Worm (Caenorhabditis elegans) whole organism, young adult: ENCODE results near the gene Y67A10A.3.
"Not testable (repeated sequence)": the region's sequence is repeated elsewhere in the genome, so short reads cannot be mapped to it uniquely, and the experiment has no call there.

Source experiments
- B0019.2 ChIP-seq: fragments of 200-800 bp; sonication (Bioruptor generic); conservative IDR thresholded peaks from 2 replicates; pipeline ENCODE4 v1.3.6; 2022; ENCODE audit warnings: missing genetic modification reagents, missing genetic modification characterization, missing compliant biosample characterization
- F23B12.7 ChIP-seq: sonication (generic microtip); optimal IDR thresholded peaks from 2 replicates; lab custom pipeline; 2017; ENCODE audit warnings: missing genetic modification characterization, mild to moderate bottlenecking, missing compliant biosample characterization, antibody characterized with exemption, moderate library complexity; ENCODE audit not compliant: insufficient read depth
- F33H1.4 ChIP-seq: fragments of 200-800 bp; sonication (Bioruptor generic); IDR thresholded peaks from 2 replicates; pipeline ENCODE4 v1.3.6; 2022; ENCODE audit warnings: missing genetic modification reagents, missing genetic modification characterization, missing compliant biosample characterization
- F57A8.1 ChIP-seq: fragments of 200-800 bp; sonication (Bioruptor generic); optimal IDR thresholded peaks from 2 replicates; lab custom pipeline; 2018; ENCODE audit warnings: mild to moderate bottlenecking, missing genetic modification characterization, moderate library complexity, missing compliant biosample characterization
- K12H6.12 ChIP-seq: fragments of 200-800 bp; sonication (Bioruptor generic); optimal IDR thresholded peaks from 2 replicates; lab custom pipeline; 2018; ENCODE audit warnings: mild to moderate bottlenecking, missing genetic modification characterization, missing compliant biosample characterization
- T07F8.4 ChIP-seq: sonication (generic microtip); optimal IDR thresholded peaks from 2 replicates; lab custom pipeline; 2016; ENCODE audit warnings: mild to moderate bottlenecking, missing genetic modification characterization, moderate library complexity, missing compliant biosample characterization
- Y67H2A.10 ChIP-seq: fragments of 200-800 bp; sonication (Bioruptor generic); conservative IDR thresholded peaks from 2 replicates; pipeline ENCODE4 v1.3.6; 2022; ENCODE audit warnings: missing genetic modification reagents, missing genetic modification characterization, missing compliant biosample characterization
- ZK185.1 ChIP-seq: sonication (generic microtip); optimal IDR thresholded peaks from 2 replicates; lab custom pipeline; 2016; ENCODE audit warnings: mild to moderate bottlenecking, missing genetic modification characterization, missing compliant biosample characterization; ENCODE audit not compliant: poor library complexity, severe bottlenecking
- aptf-3 ChIP-seq: fragments of 200-800 bp; sonication (Bioruptor generic); IDR thresholded peaks from 2 replicates; pipeline ENCODE4 v1.3.6; 2022; ENCODE audit warnings: missing genetic modification characterization, missing compliant biosample characterization
- atf-7 ChIP-seq: sonication (generic microtip); optimal IDR thresholded peaks from 2 replicates; lab custom pipeline; 2017; ENCODE audit warnings: mild to moderate bottlenecking, missing genetic modification characterization, missing compliant biosample characterization
- attf-6 ChIP-seq: fragments of 200-800 bp; sonication (Bioruptor generic); IDR thresholded peaks from 2 replicates; pipeline ENCODE4 v1.3.6; 2022; ENCODE audit warnings: missing genetic modification reagents, missing genetic modification characterization, missing compliant biosample characterization
- ccch-3 ChIP-seq: fragments of 200-800 bp; sonication (Bioruptor generic); optimal IDR thresholded peaks from 2 replicates; lab custom pipeline; 2018; ENCODE audit warnings: mild to moderate bottlenecking, missing genetic modification characterization, missing compliant biosample characterization
- ceh-27 ChIP-seq: fragments of 200-800 bp; sonication (Bioruptor generic); optimal IDR thresholded peaks from 2 replicates; lab custom pipeline; 2018; ENCODE audit warnings: mild to moderate bottlenecking, missing genetic modification characterization, moderate library complexity, missing compliant biosample characterization
- ceh-79 ChIP-seq: sonication (generic microtip); optimal IDR thresholded peaks from 2 replicates; lab custom pipeline; 2017; ENCODE audit warnings: mild to moderate bottlenecking, missing genetic modification characterization, missing compliant biosample characterization
- die-1 ChIP-seq: sonication (generic microtip); optimal IDR thresholded peaks from 2 replicates; lab custom pipeline; 2016; ENCODE audit warnings: missing genotype, mild to moderate bottlenecking, missing genetic modification characterization, missing compliant biosample characterization
- ets-4 ChIP-seq: fragments of 200-800 bp; sonication (Bioruptor generic); optimal IDR thresholded peaks from 2 replicates; lab custom pipeline; 2018; ENCODE audit warnings: mild to moderate bottlenecking, missing genetic modification characterization, missing compliant biosample characterization
- hmg-20 ChIP-seq: fragments of 200-800 bp; sonication (Bioruptor generic); IDR thresholded peaks from 2 replicates; pipeline ENCODE4 v1.3.6; 2022; ENCODE audit warnings: missing genetic modification reagents, missing genetic modification characterization, missing compliant biosample characterization
- lag-1 ChIP-seq: fragments of 200-800 bp; sonication (Bioruptor generic); IDR thresholded peaks from 2 replicates; pipeline ENCODE4 v1.3.6; 2022; ENCODE audit warnings: missing genetic modification reagents, missing genetic modification characterization, missing compliant biosample characterization
- lin-40 ChIP-seq: sonication (generic microtip); optimal IDR thresholded peaks from 2 replicates; lab custom pipeline; 2016; ENCODE audit warnings: missing genetic modification characterization, mild to moderate bottlenecking, missing compliant biosample characterization, missing genotype, missing genetic modification reagents
- madf-6 ChIP-seq: fragments of 200-800 bp; sonication (Bioruptor generic); IDR thresholded peaks from 2 replicates; pipeline ENCODE4 v1.3.6; 2022; ENCODE audit warnings: missing genetic modification reagents, missing genetic modification characterization, missing compliant biosample characterization
- mes-4 ChIP-seq: sonication (generic microtip); optimal IDR thresholded peaks from 2 replicates; lab custom pipeline; 2016; ENCODE audit warnings: missing genotype, missing genetic modification characterization, missing compliant biosample characterization
- nfya-1 ChIP-seq: sonication (generic microtip); optimal IDR thresholded peaks from 2 replicates; lab custom pipeline; 2017; ENCODE audit warnings: antibody characterized with exemption, missing compliant biosample characterization, missing genetic modification characterization, borderline replicate concordance; ENCODE audit not compliant: insufficient read depth
- nhr-179 ChIP-seq: sonication (generic microtip); optimal IDR thresholded peaks from 2 replicates; lab custom pipeline; 2016; ENCODE audit warnings: mild to moderate bottlenecking, missing genetic modification characterization, missing compliant biosample characterization
- nhr-90 ChIP-seq: sonication (generic microtip); optimal IDR thresholded peaks from 2 replicates; lab custom pipeline; 2016; ENCODE audit warnings: missing genotype, mild to moderate bottlenecking, missing genetic modification characterization, missing compliant biosample characterization
- sdz-38 ChIP-seq: sonication (generic microtip); optimal IDR thresholded peaks from 2 replicates; lab custom pipeline; 2016; ENCODE audit warnings: missing genotype, missing genetic modification characterization, missing compliant biosample characterization
- snpc-1.1 ChIP-seq: sonication (generic microtip); optimal IDR thresholded peaks from 2 replicates; lab custom pipeline; 2017; ENCODE audit warnings: missing genetic modification characterization, mild to moderate bottlenecking, missing compliant biosample characterization, antibody characterized with exemption, moderate library complexity, missing genotype, missing genetic modification reagents; ENCODE audit not compliant: insufficient read depth
- snpc-3.4 ChIP-seq: sonication (generic microtip); optimal IDR thresholded peaks from 2 replicates; lab custom pipeline; 2017; ENCODE audit warnings: missing genetic modification characterization, mild to moderate bottlenecking, missing compliant biosample characterization, antibody characterized with exemption, moderate library complexity, missing genotype, missing genetic modification reagents
- snpc-4 ChIP-seq, 5 experiments: fragments of 150-350 bp in 1 of 5; sonication (generic microtip) in 4 of 5; optimal IDR thresholded peaks; 2 replicates each; lab custom pipeline; 2014 to 2018; ENCODE audit warnings: missing genetic modification characterization in 5 of 5, missing biosample characterization in 3 of 5, antibody characterized with exemption in 2 of 5, mild to moderate bottlenecking in 2 of 5, missing compliant biosample characterization in 2 of 5, missing genotype in 2 of 5, moderate library complexity in 2 of 5, missing genetic modification reagents in 1 of 5
- somi-1 ChIP-seq: fragments of 200-800 bp; sonication (Bioruptor generic); optimal IDR thresholded peaks from 2 replicates; lab custom pipeline; 2018; ENCODE audit warnings: mild to moderate bottlenecking, missing genetic modification characterization, missing compliant biosample characterization
- unc-130 ChIP-seq: sonication (generic microtip); optimal IDR thresholded peaks from 2 replicates; lab custom pipeline; 2016; ENCODE audit warnings: missing genetic modification reagents, missing genetic modification characterization, missing compliant biosample characterization
- xnd-1 ChIP-seq: sonication (generic microtip); optimal IDR thresholded peaks from 2 replicates; lab custom pipeline; 2016; ENCODE audit warnings: missing genotype, missing genetic modification reagents, missing genetic modification characterization, missing compliant biosample characterization
- ztf-18 ChIP-seq: sonication (generic microtip); optimal IDR thresholded peaks from 2 replicates; lab custom pipeline; 2016; ENCODE audit warnings: missing genotype, mild to moderate bottlenecking, missing genetic modification characterization, missing compliant biosample characterization

Gene Y67A10A.3

ce11 chrIV:14377267-14377814, 43.1 kb upstream of the Y67A10A.3 start:
- no peak for TF ChIP-seq ZK185.1 (tag; lab: Kevin White, UChicago)
- TF ChIP-seq ets-4 (GFP tag; lab: Kevin White, UChicago): no peak
- no peak for TF ChIP-seq unc-130 (GFP tag; lab: Kevin White, UChicago)
- no peak for TF ChIP-seq F57A8.1 (GFP tag; lab: Kevin White, UChicago)
- TF ChIP-seq aptf-3 (GFP tag; lab: Robert Waterston, UW): no peak
- TF ChIP-seq snpc-3.4 (tag; lab: Kevin White, UChicago): no peak
- TF ChIP-seq attf-6 (GFP tag; lab: Robert Waterston, UW): peak; percentile 91
- TF ChIP-seq snpc-4 (GFP tag; optimal IDR thresholded peaks at IDR 0.05; lab: Kevin White, UChicago): peak; percentile 48
- peak; percentile 71 to 95 (median 85) for TF ChIP-seq snpc-4 (tag; optimal IDR thresholded peaks at IDR 0.05; lab: Kevin White, UChicago)
- TF ChIP-seq snpc-1.1 (tag; lab: Kevin White, UChicago): peak; percentile 75
- TF ChIP-seq lag-1: no peak
- TF ChIP-seq ztf-18 (tag; lab: Kevin White, UChicago): no peak
- TF ChIP-seq ceh-79: no peak
- TF ChIP-seq, all 124 proteins: peak for 3

ce11 chrIV:14373814-14374213, 39.6 kb upstream of the Y67A10A.3 start, which contains the start of gene Y67A10A.7:
Y67A10A.7 (plus strand) TSS chrIV:14374114.
- TF ChIP-seq snpc-4 (GFP tag; optimal IDR thresholded peaks at IDR 0.05; lab: Kevin White, UChicago): not testable (repeated sequence)
- peak in 1 of 4 experiments; percentile 17 for TF ChIP-seq snpc-4 (tag; optimal IDR thresholded peaks at IDR 0.05; lab: Kevin White, UChicago)

- TF ChIP-seq snpc-4 (GFP tag; optimal IDR thresholded peaks at IDR 0.05; lab: Kevin White, UChicago) (no peak), snpc-4 (tag; optimal IDR thresholded peaks at IDR 0.05; lab: Kevin White, UChicago) (peak in 1 of 4 experiments; percentile 11), sdz-38 (tag; lab: Kevin White, UChicago) (no peak), nhr-90 (tag; lab: Kevin White, UChicago) (no peak), snpc-1.1 (tag; lab: Kevin White, UChicago) (no peak), K12H6.12 (tag; lab: Kevin White, UChicago) (peak; percentile 69), lin-40 (peak; percentile 6), Y67H2A.10 (GFP tag; lab: Robert Waterston, UW) (no peak), attf-6 (GFP tag; lab: Robert Waterston, UW) (no peak), somi-1 (GFP tag; lab: Kevin White, UChicago) (peak; percentile 20), ceh-27 (GFP tag; lab: Kevin White, UChicago) (no peak), ceh-79 (no peak), F33H1.4 (GFP tag; lab: Robert Waterston, UW) (no peak), F57A8.1 (GFP tag; lab: Kevin White, UChicago) (no peak), die-1 (tag; lab: Kevin White, UChicago) (no peak), ccch-3 (GFP tag; lab: Kevin White, UChicago) (no peak), ets-4 (GFP tag; lab: Kevin White, UChicago) (no peak), hmg-20 (GFP tag; lab: Robert Waterston, UW) (no peak), T07F8.4 (tag; lab: Kevin White, UChicago) (no peak), atf-7 (tag; lab: Kevin White, UChicago) (no peak), B0019.2 (GFP tag; lab: Robert Waterston, UW) (no peak), madf-6 (GFP tag; lab: Robert Waterston, UW) (no peak), nfya-1 (tag; lab: Kevin White, UChicago) (no peak), nhr-179 (no peak), F23B12.7 (no peak), xnd-1 (tag; lab: Kevin White, UChicago) (no peak), mes-4 (no peak)
Observed at ce11 chrIV:14371639-14372038, 37.4 kb upstream of the Y67A10A.3 start.
